Fruit fly (Drosophila melanogaster) whole organism, embryonic: ENCODE measurements around the gene CG15514.
A peak's percentile ranks its signal among the peaks of the same experiment; 100 is the strongest.

Source experiments
- ATbp ChIP-seq: fragments of 200-800 bp; sonication (Bioruptor generic); optimal IDR thresholded peaks from 2 replicates; lab custom pipeline; 2017; ENCODE audit warnings: missing biosample characterization, mild to moderate bottlenecking, missing genetic modification characterization, missing genetic modification reagents
- C15 ChIP-seq: fragments of 200-800 bp; sonication (Bioruptor generic); IDR thresholded peaks from 3 replicates; pipeline ENCODE4 v1.3.6; 2022; ENCODE audit warnings: missing biosample characterization, missing genetic modification characterization
- CG10147 ChIP-seq: fragments of 200-800 bp; sonication (Bioruptor generic); optimal IDR thresholded peaks from 2 replicates; lab custom pipeline; 2019; ENCODE audit warnings: missing biosample characterization, mild to moderate bottlenecking, missing genetic modification characterization, moderate library complexity
- CG1024 ChIP-seq: fragments of 200-800 bp; sonication (Bioruptor generic); IDR thresholded peaks from 2 replicates; pipeline ENCODE4 v1.3.6; 2022; ENCODE audit warnings: missing biosample characterization, missing genetic modification characterization
- CG12744 ChIP-seq: fragments of 200-800 bp; sonication (Bioruptor generic); optimal IDR thresholded peaks from 2 replicates; lab custom pipeline; 2016; ENCODE audit warnings: missing biosample characterization, missing genetic modification characterization
- CG13624 ChIP-seq: fragments of 200-800 bp; sonication (Bioruptor generic); optimal IDR thresholded peaks from 2 replicates; lab custom pipeline; 2016; ENCODE audit warnings: missing biosample characterization, missing genetic modification characterization
- CG13775 ChIP-seq: fragments of 200-800 bp; sonication (Bioruptor generic); optimal IDR thresholded peaks from 3 replicates; lab custom pipeline; 2017; ENCODE audit warnings: missing biosample characterization, mild to moderate bottlenecking, missing genetic modification characterization
- CG14965 ChIP-seq: fragments of 200-800 bp; sonication (Bioruptor generic); optimal IDR thresholded peaks from 2 replicates; lab custom pipeline; 2016; ENCODE audit warnings: missing biosample characterization, missing genetic modification characterization, borderline replicate concordance
- CG15011 ChIP-seq: fragments of 200-800 bp; sonication (Bioruptor generic); optimal IDR thresholded peaks from 3 replicates; lab custom pipeline; 2018; ENCODE audit warnings: missing biosample characterization, mild to moderate bottlenecking, missing genetic modification characterization
- CG15479 ChIP-seq: fragments of 200-800 bp; sonication (Bioruptor generic); optimal IDR thresholded peaks from 3 replicates; lab custom pipeline; 2019; ENCODE audit warnings: missing biosample characterization, mild to moderate bottlenecking, missing genetic modification characterization, moderate library complexity
- CG15696 ChIP-seq: fragments of 200-800 bp; sonication (Bioruptor generic); optimal IDR thresholded peaks from 2 replicates; lab custom pipeline; 2019; ENCODE audit warnings: missing biosample characterization, mild to moderate bottlenecking, missing genetic modification characterization, moderate library complexity
- CG16863 ChIP-seq: fragments of 200-800 bp; sonication (Bioruptor generic); optimal IDR thresholded peaks from 3 replicates; lab custom pipeline; 2016; ENCODE audit warnings: missing biosample characterization, missing genetic modification characterization
- CG17385 ChIP-seq: fragments of 200-800 bp; sonication (Bioruptor generic); optimal IDR thresholded peaks from 3 replicates; lab custom pipeline; 2018; ENCODE audit warnings: missing biosample characterization, mild to moderate bottlenecking, missing genetic modification characterization
- CG2129 ChIP-seq: fragments of 200-800 bp; sonication (Bioruptor generic); IDR thresholded peaks from 2 replicates; pipeline ENCODE4 v1.3.6; 2022; ENCODE audit warnings: missing biosample characterization, missing genetic modification characterization; ENCODE audit not compliant: partially characterized antibody
- CG2889 ChIP-seq: fragments of 200-800 bp; sonication (Bioruptor generic); IDR thresholded peaks from 3 replicates; pipeline ENCODE4 v1.3.6; 2022; ENCODE audit warnings: missing biosample characterization, missing genetic modification characterization
- CG30431 ChIP-seq: fragments of 200-800 bp; sonication (Bioruptor generic); optimal IDR thresholded peaks from 2 replicates; lab custom pipeline; 2017; ENCODE audit warnings: missing biosample characterization, missing genetic modification characterization
- CG31224 ChIP-seq: fragments of 200-800 bp; sonication (Bioruptor generic); IDR thresholded peaks from 2 replicates; pipeline ENCODE4 v1.3.6; 2022; ENCODE audit warnings: missing biosample characterization, missing genetic modification characterization
- CG32772 ChIP-seq: fragments of 200-800 bp; sonication (Bioruptor generic); IDR thresholded peaks from 2 replicates; pipeline ENCODE4 v1.3.6; 2022; ENCODE audit warnings: missing biosample characterization, missing genetic modification characterization
- CG3838 ChIP-seq: fragments of 200-800 bp; sonication (Bioruptor generic); optimal IDR thresholded peaks from 3 replicates; lab custom pipeline; 2016; ENCODE audit warnings: missing biosample characterization, missing genetic modification characterization
- CG3847 ChIP-seq: fragments of 200-800 bp; sonication (Bioruptor generic); IDR thresholded peaks from 2 replicates; pipeline ENCODE4 v1.3.6; 2022; ENCODE audit warnings: missing biosample characterization, missing genetic modification characterization
- CG3995 ChIP-seq: fragments of 200-800 bp; sonication (Bioruptor generic); optimal IDR thresholded peaks from 3 replicates; lab custom pipeline; 2016; ENCODE audit warnings: missing biosample characterization, missing genetic modification characterization
- CG4282 ChIP-seq: fragments of 200-800 bp; sonication (Bioruptor generic); optimal IDR thresholded peaks from 2 replicates; lab custom pipeline; 2016; ENCODE audit warnings: missing biosample characterization, missing genetic modification characterization
- CG6683 ChIP-seq: fragments of 200-800 bp; sonication (Bioruptor generic); optimal IDR thresholded peaks from 2 replicates; lab custom pipeline; 2017; ENCODE audit warnings: missing biosample characterization, mild to moderate bottlenecking, missing genetic modification characterization, missing genetic modification reagents
- CG8359 ChIP-seq: fragments of 200-800 bp; sonication (Bioruptor generic); optimal IDR thresholded peaks from 2 replicates; lab custom pipeline; 2017; ENCODE audit warnings: missing biosample characterization, mild to moderate bottlenecking, missing genetic modification characterization, borderline replicate concordance
- CG8478 ChIP-seq: fragments of >200 bp; optimal IDR thresholded peaks from 2 replicates; lab custom pipeline; 2018
- CG8765 ChIP-seq: fragments of 200-800 bp; sonication (Bioruptor generic); IDR thresholded peaks from 2 replicates; pipeline ENCODE4 v1.3.6; 2022; ENCODE audit warnings: missing biosample characterization, missing genetic modification characterization
- CG9797 ChIP-seq: fragments of 200-800 bp; sonication (Bioruptor generic); optimal IDR thresholded peaks from 3 replicates; lab custom pipeline; 2018; ENCODE audit warnings: missing biosample characterization, mild to moderate bottlenecking, missing genetic modification characterization
- Dref ChIP-seq: fragments of 200-800 bp; sonication (Bioruptor generic); IDR thresholded peaks from 2 replicates; pipeline ENCODE4 v1.3.6; 2022; ENCODE audit warnings: missing biosample characterization, missing genetic modification characterization
- Eip74EF ChIP-seq, 2 experiments: fragments of 200-800 bp in 1 of 2; fragments of >200 bp in 1 of 2; sonication (Bioruptor generic) in 1 of 2; optimal IDR thresholded peaks; 2 replicates each; lab custom pipeline; 2017 to 2019; ENCODE audit warnings: missing biosample characterization in 2 of 2, missing genetic modification characterization in 2 of 2, mild to moderate bottlenecking in 1 of 2, moderate library complexity in 1 of 2
- Gug ChIP-seq: fragments of 200-800 bp; sonication (Bioruptor generic); IDR thresholded peaks from 4 replicates; pipeline ENCODE4 v1.3.6; 2022; ENCODE audit warnings: missing biosample characterization, missing genetic modification characterization
- Myb ChIP-seq: fragments of 200-800 bp; sonication (Bioruptor generic); optimal IDR thresholded peaks from 2 replicates; lab custom pipeline; 2016; ENCODE audit warnings: missing biosample characterization, missing genetic modification characterization
- Taf1 ChIP-seq: fragments of 200-800 bp; sonication (Bioruptor generic); IDR thresholded peaks from 2 replicates; pipeline ENCODE4 v1.3.6; 2022; ENCODE audit warnings: missing biosample characterization, missing genetic modification characterization
- ap ChIP-seq: fragments of 200-800 bp; sonication (Bioruptor generic); IDR thresholded peaks from 2 replicates; pipeline ENCODE4 v1.3.6; 2022; ENCODE audit warnings: missing biosample characterization, missing genetic modification characterization
- ase ChIP-seq: fragments of 200-800 bp; sonication (Bioruptor generic); IDR thresholded peaks from 3 replicates; pipeline ENCODE4 v1.3.6; 2022; ENCODE audit warnings: missing biosample characterization, missing genetic modification characterization
- cas ChIP-seq: fragments of 200-800 bp; sonication (Bioruptor generic); IDR thresholded peaks from 2 replicates; pipeline ENCODE4 v1.3.6; 2022; ENCODE audit warnings: missing biosample characterization, missing genetic modification characterization
- chm ChIP-seq: fragments of 200-800 bp; sonication (Bioruptor generic); IDR thresholded peaks from 2 replicates; pipeline ENCODE4 v1.3.6; 2022; ENCODE audit warnings: missing biosample characterization, missing genetic modification characterization
- dan ChIP-seq: fragments of 200-800 bp; sonication (Bioruptor generic); IDR thresholded peaks from 2 replicates; pipeline ENCODE4 v1.3.6; 2022; ENCODE audit warnings: missing biosample characterization, missing genetic modification characterization
- dmrt11E ChIP-seq: fragments of 200-800 bp; sonication (Bioruptor generic); optimal IDR thresholded peaks from 3 replicates; lab custom pipeline; 2018; ENCODE audit warnings: missing biosample characterization, mild to moderate bottlenecking, missing genetic modification characterization, moderate library complexity
- exex ChIP-seq: fragments of 200-800 bp; sonication (Bioruptor generic); optimal IDR thresholded peaks from 4 replicates; lab custom pipeline; 2018; ENCODE audit warnings: missing biosample characterization, mild to moderate bottlenecking, missing genetic modification characterization, moderate library complexity
- fu2 ChIP-seq: fragments of 200-800 bp; sonication (Bioruptor generic); optimal IDR thresholded peaks from 2 replicates; lab custom pipeline; 2016; ENCODE audit warnings: missing biosample characterization, missing genetic modification characterization
- gem ChIP-seq: fragments of 200-800 bp; sonication (Bioruptor generic); optimal IDR thresholded peaks from 2 replicates; lab custom pipeline; 2019; ENCODE audit warnings: missing biosample characterization, mild to moderate bottlenecking, missing genetic modification characterization, moderate library complexity
- jigr1 ChIP-seq: fragments of 200-800 bp; sonication (Bioruptor generic); IDR thresholded peaks from 3 replicates; pipeline ENCODE4 v1.3.6; 2022; ENCODE audit warnings: missing biosample characterization, missing genetic modification characterization
- pan ChIP-seq, 4 experiments: fragments of >200 bp in 3 of 4; fragments of 200-800 bp in 1 of 4; sonication (Bioruptor generic) in 1 of 4; optimal IDR thresholded peaks in 3 of 4; IDR thresholded peaks in 1 of 4; 2 replicates each; pipeline versions ENCODE4 v1.3.6 to Lab custom; 2017 to 2022; ENCODE audit warnings: missing biosample characterization in 2 of 4, missing genetic modification characterization in 2 of 4, mixed read lengths in 1 of 4
- pho ChIP-seq: fragments of 200-800 bp; sonication (Bioruptor generic); optimal IDR thresholded peaks from 2 replicates; lab custom pipeline; 2016; ENCODE audit warnings: missing biosample characterization, missing genetic modification characterization
- ro ChIP-seq: fragments of 200-800 bp; sonication (Bioruptor generic); IDR thresholded peaks from 2 replicates; pipeline ENCODE4 v1.3.6; 2022; ENCODE audit warnings: missing biosample characterization, missing genetic modification characterization
- shn ChIP-seq: fragments of 200-800 bp; sonication (Bioruptor generic); optimal IDR thresholded peaks from 3 replicates; lab custom pipeline; 2016; ENCODE audit warnings: missing biosample characterization, missing genetic modification characterization
- sqz ChIP-seq: fragments of 200-800 bp; sonication (Bioruptor generic); optimal IDR thresholded peaks from 3 replicates; lab custom pipeline; 2018; ENCODE audit warnings: missing biosample characterization, mild to moderate bottlenecking, missing genetic modification characterization
- tgo ChIP-seq: fragments of 200-800 bp; sonication (Bioruptor generic); IDR thresholded peaks from 3 replicates; pipeline ENCODE4 v1.3.6; 2022; ENCODE audit warnings: missing biosample characterization, missing genetic modification characterization
- usp ChIP-seq: fragments of >200 bp; optimal IDR thresholded peaks from 2 replicates; lab custom pipeline; 2017; ENCODE audit warnings: missing biosample characterization, missing genetic modification characterization

CG15514 gene

DNA sequence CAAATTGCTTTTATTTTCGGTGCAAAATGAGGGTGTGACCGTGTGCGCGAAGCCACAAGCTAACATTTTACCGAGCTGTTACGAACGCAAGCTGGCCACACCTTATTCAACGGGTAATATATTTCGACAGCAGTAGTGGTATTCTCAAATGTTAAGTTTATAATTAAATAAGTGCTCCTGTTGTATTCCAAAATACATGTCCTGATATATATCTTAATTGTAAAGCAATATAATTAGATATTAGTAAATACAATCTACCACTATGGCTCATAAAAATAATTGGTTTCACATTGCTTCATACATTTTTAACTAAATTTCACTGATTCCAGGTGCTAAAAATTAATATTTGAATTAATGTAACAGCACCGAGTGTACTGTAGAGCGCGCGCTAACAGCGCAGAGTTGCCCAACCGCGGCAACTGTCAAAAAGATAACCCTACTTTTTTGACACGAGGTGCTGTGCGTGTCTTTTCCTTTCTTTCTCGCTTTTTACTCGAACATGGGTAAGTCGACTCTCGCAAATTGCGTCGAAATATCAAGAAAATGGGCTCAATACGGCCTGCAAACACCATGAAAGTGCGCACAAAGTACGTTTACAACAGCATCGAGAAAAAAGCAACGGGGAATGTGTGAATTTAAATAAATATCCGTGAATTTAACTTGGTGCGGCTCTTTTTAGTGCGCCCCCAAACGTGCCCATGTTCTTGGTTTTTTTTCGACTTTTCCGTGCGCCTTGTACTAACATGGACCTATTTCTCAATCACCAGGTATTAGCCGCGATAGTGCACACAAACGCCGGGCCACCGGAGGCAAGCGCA lies at the start of gene CG15514, which contains the start of gene RpS8 (continued):
- TF ChIP-seq fu2 (GFP tag; lab: Kevin White, UChicago) (no peak), cas (GFP tag; lab: Robert Waterston, UW) (no peak), gem (tag; lab: Kevin White, UChicago) (no peak), CG10147 (GFP tag; lab: Kevin White, UChicago) (peak; percentile 50), dmrt11E (tag; lab: Kevin White, UChicago) (peak; percentile 57), Gug (GFP tag; lab: Robert Waterston, UW) (peak; percentile 11; the same call in 1 of the 4 replicates), CG3995 (GFP tag; lab: Kevin White, UChicago) (peak; percentile 69), ap (GFP tag; lab: Robert Waterston, UW) (no peak), CG32772 (GFP tag; lab: Robert Waterston, UW) (no peak), CG2129 (GFP tag; lab: Robert Waterston, UW) (no peak), pho (peak; percentile 6), Dref (GFP tag; lab: Robert Waterston, UW) (no peak), CG17385 (GFP tag; lab: Kevin White, UChicago) (peak; percentile 70), CG14965 (no peak), CG31224 (GFP tag; lab: Robert Waterston, UW) (0 out of 2 replicates have a peak, but pooled peaks have one; percentile 38), ATbp (GFP tag; lab: Kevin White, UChicago) (peak; percentile 45), CG8359 (GFP tag; lab: Kevin White, UChicago) (peak; percentile 14), dan (GFP tag; lab: Robert Waterston, UW) (no peak), CG3847 (GFP tag; lab: Robert Waterston, UW) (peak; percentile 46; the same call in 1 of the 2 replicates), CG30431 (GFP tag; lab: Kevin White, UChicago) (no peak), chm (GFP tag; lab: Robert Waterston, UW) (peak; percentile 57; the same call in 1 of the 2 replicates), CG4282 (GFP tag; lab: Kevin White, UChicago) (no peak), CG3838 (GFP tag; lab: Kevin White, UChicago) (no peak), shn (GFP tag; lab: Kevin White, UChicago) (no peak), usp (GFP tag; lab: Kevin White, UChicago) (no peak), ase (GFP tag; lab: Robert Waterston, UW) (no peak), CG15011 (GFP tag; lab: Kevin White, UChicago) (no peak), Taf1 (GFP tag; lab: Robert Waterston, UW) (no peak), CG13775 (GFP tag; lab: Kevin White, UChicago) (peak; percentile 67), C15 (GFP tag; lab: Robert Waterston, UW) (no peak), exex (tag; lab: Kevin White, UChicago) (no peak), ro (GFP tag; lab: Robert Waterston, UW) (no peak), CG12744 (no peak), CG15479 (no peak), CG16863 (GFP tag; lab: Kevin White, UChicago) (no peak), tgo (peak; percentile 37; the same call in 1 of the 3 replicates), CG6683 (GFP tag; lab: Kevin White, UChicago) (no peak), CG8478 (lab: Kevin White, UChicago) (no peak), CG1024 (0 out of 2 replicates have a peak, but pooled peaks have one; percentile 5), CG15696 (tag; lab: Kevin White, UChicago) (peak; percentile 45), sqz (GFP tag; lab: Kevin White, UChicago) (no peak), Myb (GFP tag; lab: Kevin White, UChicago) (peak; percentile 27), CG8765 (GFP tag; lab: Robert Waterston, UW) (no peak), CG13624 (GFP tag; lab: Kevin White, UChicago) (peak; percentile 28), CG9797 (GFP tag; lab: Kevin White, UChicago) (peak; percentile 71), jigr1 (GFP tag; lab: Robert Waterston, UW) (no peak; the same call in 2 of the 3 replicates), Eip74EF (GFP tag; optimal IDR thresholded peaks at IDR 0.05; lab: Kevin White, UChicago) (no peak), pan (optimal IDR thresholded peaks at IDR 0.05; lab: Kevin White, UChicago) (no peak), pan (GFP tag; optimal IDR thresholded peaks at IDR 0.05 in 1 of 2, IDR thresholded peaks at IDR 0.05 in 1 of 2) (peak in 1 of 2 experiments; percentile 54), CG2889 (no peak)
